Fruit fly (Drosophila melanogaster): ENCODE data around the gene SNRPG.

- no peak for TF ChIP-seq CG8478 (optimal IDR thresholded peaks at IDR 0.05)
- no peak for TF ChIP-seq CTCF (optimal IDR thresholded peaks at IDR 0.05)
Observed at dm6 chrX:16688106-16688459, 47.9 kb upstream of the SNRPG start.
